Worm (Caenorhabditis elegans): ENCODE data around the gene cest-2.2.

cest-2.2 gene

DNA sequence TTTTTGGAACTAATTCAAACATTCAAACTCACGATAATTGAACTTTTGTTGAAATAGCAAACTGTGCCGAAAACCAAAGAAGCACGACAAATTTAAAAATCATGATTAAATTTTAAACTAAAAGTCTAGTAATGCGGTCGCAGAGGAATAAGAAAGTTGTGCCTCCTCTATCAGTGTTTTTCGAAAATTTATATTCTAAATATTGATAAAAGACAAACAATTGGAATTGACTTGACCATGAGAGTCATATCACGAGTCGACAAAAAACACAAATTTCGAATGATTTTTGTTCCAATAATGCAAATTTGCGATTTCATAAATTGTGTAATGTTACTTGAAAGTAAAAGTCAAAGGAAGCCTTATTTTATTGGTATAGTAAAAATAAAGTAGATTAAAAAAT, 14.5 kb downstream of the cest-2.2 start, which contains the start of gene cest-1.2:
Gene cest-1.2 (minus strand): TSS at position 165 of the 400 bp plus-strand sequence.
- TF ChIP-seq mls-2 (tag; optimal IDR thresholded peaks at IDR 0.05) (no peak), nhr-76 (tag; optimal IDR thresholded peaks at IDR 0.05) (no peak), nhr-28 (tag; optimal IDR thresholded peaks at IDR 0.05) (no peak), sptf-1 (tag; optimal IDR thresholded peaks at IDR 0.05) (no peak), ztf-11 (tag; optimal IDR thresholded peaks at IDR 0.05) (no peak), M03D4.4 (tag; optimal IDR thresholded peaks at IDR 0.05) (no peak), unc-39 (tag; optimal IDR thresholded peaks at IDR 0.05) (no peak), ham-2 (GFP tag; optimal IDR thresholded peaks at IDR 0.05) (no peak), hlh-1 (tag; optimal IDR thresholded peaks at IDR 0.05) (no peak), sem-2 (GFP tag; optimal IDR thresholded peaks at IDR 0.05) (no peak), elt-3 (tag; optimal IDR thresholded peaks at IDR 0.05) (no peak), cnd-1 (tag; optimal IDR thresholded peaks at IDR 0.05) (no peak), nhr-2 (tag; optimal IDR thresholded peaks at IDR 0.05) (no peak), ceh-43 (GFP tag; optimal IDR thresholded peaks at IDR 0.05) (no peak), nhr-12 (tag; optimal IDR thresholded peaks at IDR 0.05) (no peak), snpc-4 (tag; optimal IDR thresholded peaks at IDR 0.05) (no peak)

- no peak for TF ChIP-seq zip-8 (tag; optimal IDR thresholded peaks at IDR 0.05)
- TF ChIP-seq mep-1 (tag; optimal IDR thresholded peaks at IDR 0.05) = no peak
- TF ChIP-seq unc-120 (tag; optimal IDR thresholded peaks at IDR 0.05; ENCODE audit: poor library complexity, severe bottlenecking) = no peak
- no peak for TF ChIP-seq ceh-83 (GFP tag; optimal IDR thresholded peaks at IDR 0.05)
- no peak for TF ChIP-seq nhr-28 (tag; optimal IDR thresholded peaks at IDR 0.05)
- no peak for TF ChIP-seq mls-2 (tag; optimal IDR thresholded peaks at IDR 0.05)
- no peak for TF ChIP-seq lin-32 (GFP tag; optimal IDR thresholded peaks at IDR 0.05)
- no peak for TF ChIP-seq nhr-76 (tag; optimal IDR thresholded peaks at IDR 0.05)
- TF ChIP-seq elt-3 (tag; optimal IDR thresholded peaks at IDR 0.05) = no peak
- no peak for TF ChIP-seq nhr-237 (tag; optimal IDR thresholded peaks at IDR 0.05)
- no peak for TF ChIP-seq M03D4.4 (tag; optimal IDR thresholded peaks at IDR 0.05)
- no peak for TF ChIP-seq unc-62 (GFP tag; optimal IDR thresholded peaks at IDR 0.05)
- no peak for TF ChIP-seq drap-1 (GFP tag; optimal IDR thresholded peaks at IDR 0.05)
- TF ChIP-seq lin-13 (tag; optimal IDR thresholded peaks at IDR 0.05) = no peak
Measured at ce11 chrV:14156468-14156867, 18.7 kb downstream of the cest-2.2 start, which contains the start of gene AH10.2. TSS of gene AH10.2 (plus strand) at chrV:14156768.

ce11 chrV:14153615-14154014, 21.5 kb downstream of the cest-2.2 start:
- TF ChIP-seq unc-120 (tag; optimal IDR thresholded peaks at IDR 0.05; ENCODE audit: poor library complexity, severe bottlenecking) (peak; percentile 91), snpc-4 (tag; optimal IDR thresholded peaks at IDR 0.05) (no peak), unc-62 (GFP tag; optimal IDR thresholded peaks at IDR 0.05) (peak; percentile 67), nhr-76 (tag; optimal IDR thresholded peaks at IDR 0.05) (no peak), lsy-2 (tag; optimal IDR thresholded peaks at IDR 0.05) (no peak), hlh-1 (tag; optimal IDR thresholded peaks at IDR 0.05) (peak; percentile 99), elt-3 (tag; optimal IDR thresholded peaks at IDR 0.05) (no peak), bed-3 (GFP tag; optimal IDR thresholded peaks at IDR 0.05) (no peak)

DNA sequence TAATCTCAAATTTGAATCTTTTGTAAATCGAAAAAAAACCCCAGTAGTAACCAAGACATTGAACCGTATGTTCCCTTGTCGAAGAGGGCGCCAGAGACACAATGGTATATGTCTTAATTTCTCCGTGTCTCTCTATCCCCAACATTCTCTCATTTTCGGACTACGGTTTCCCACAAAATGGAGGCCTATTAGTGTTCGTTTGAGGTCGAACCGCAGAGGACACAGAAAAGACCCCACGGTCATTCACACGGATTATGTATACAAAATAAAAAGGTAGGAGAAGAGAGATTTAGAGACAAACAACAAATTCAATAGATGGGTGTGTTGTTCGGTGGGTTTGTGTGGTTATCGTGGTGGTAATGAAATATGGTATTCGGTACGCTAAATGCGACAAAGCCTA, 24.2 kb downstream of the cest-2.2 start:
- TF ChIP-seq flh-1 (GFP tag; optimal IDR thresholded peaks at IDR 0.05) (no peak), hlh-1 (tag; optimal IDR thresholded peaks at IDR 0.05) (no peak)

DNA sequence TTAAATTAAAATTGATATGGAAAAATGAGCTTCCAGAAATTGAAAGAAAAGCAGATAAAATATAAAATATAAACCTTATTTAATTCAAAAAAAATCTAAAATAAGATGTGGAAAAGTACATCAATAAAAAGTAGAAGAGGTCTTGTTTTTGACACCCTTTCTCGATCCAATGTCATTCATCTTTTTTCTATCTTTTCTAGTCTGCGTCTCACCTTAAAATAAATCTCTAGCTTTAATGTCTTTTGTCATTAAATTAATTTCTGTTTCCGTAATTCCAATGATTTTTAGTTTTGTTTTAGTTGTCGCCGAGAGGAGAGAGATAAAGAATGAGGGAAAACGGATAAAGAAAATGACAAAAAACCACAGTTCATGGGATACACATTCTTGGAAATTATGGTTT, 26.0 kb downstream of the cest-2.2 start:
- TF ChIP-seq unc-39 (tag; optimal IDR thresholded peaks at IDR 0.05) (no peak), elt-1 (tag; optimal IDR thresholded peaks at IDR 0.05; ENCODE audit: borderline replicate concordance, insufficient read depth) (no peak), ceh-39 (tag; optimal IDR thresholded peaks at IDR 0.05) (no peak), nhr-2 (tag; optimal IDR thresholded peaks at IDR 0.05) (no peak), ceh-43 (GFP tag; optimal IDR thresholded peaks at IDR 0.05) (no peak), mab-5 (tag; optimal IDR thresholded peaks at IDR 0.05) (no peak), lin-32 (GFP tag; optimal IDR thresholded peaks at IDR 0.05) (no peak), sptf-1 (tag; optimal IDR thresholded peaks at IDR 0.05) (no peak), nhr-76 (tag; optimal IDR thresholded peaks at IDR 0.05) (no peak), lsy-2 (tag; optimal IDR thresholded peaks at IDR 0.05) (no peak), mls-2 (tag; optimal IDR thresholded peaks at IDR 0.05) (no peak), ham-2 (GFP tag; optimal IDR thresholded peaks at IDR 0.05) (no peak), snpc-4 (tag; optimal IDR thresholded peaks at IDR 0.05) (no peak), drap-1 (GFP tag; optimal IDR thresholded peaks at IDR 0.05) (no peak), lin-13 (tag; optimal IDR thresholded peaks at IDR 0.05) (no peak), unc-120 (tag; optimal IDR thresholded peaks at IDR 0.05; ENCODE audit: poor library complexity, severe bottlenecking) (no peak), tbx-8 (GFP tag; optimal IDR thresholded peaks at IDR 0.05) (no peak), hlh-1 (tag; optimal IDR thresholded peaks at IDR 0.05) (no peak), ces-1 (GFP tag; optimal IDR thresholded peaks at IDR 0.05) (no peak)

All from whole organism, mixed stage, embryonic.